Fruit fly (Drosophila melanogaster): ENCODE results near the gene Uxt.

DNA sequence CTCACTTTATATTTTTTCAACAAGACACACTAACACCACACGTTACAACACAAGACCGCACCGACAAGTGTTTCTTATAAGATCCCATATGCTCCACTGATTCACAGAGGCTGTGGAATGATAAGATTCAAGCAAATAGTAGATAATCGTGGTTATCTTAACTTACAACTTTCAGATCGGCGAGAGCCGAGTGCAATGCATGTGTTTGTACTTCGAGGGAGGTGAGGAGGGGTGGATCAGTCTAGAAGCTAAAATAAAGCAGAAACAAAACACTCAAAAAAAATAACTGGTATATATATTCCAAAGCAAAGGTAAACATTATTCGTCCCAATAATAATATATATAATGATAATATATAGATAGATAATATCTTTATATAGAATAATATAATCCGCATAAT is 8.8 kb upstream of the Uxt start, which contains the start of gene ZnT35C:
- TF ChIP-seq pan (optimal IDR thresholded peaks at IDR 0.05) (no peak), psq (optimal IDR thresholded peaks at IDR 0.05) (no peak), EcR (GFP tag; optimal IDR thresholded peaks at IDR 0.05) (no peak), Dll (optimal IDR thresholded peaks at IDR 0.05) (no peak)

Measured in whole organism.